Fruit fly (Drosophila melanogaster): Measurements from ENCODE around the gene CG8838.

Gene CG8838

DNA sequence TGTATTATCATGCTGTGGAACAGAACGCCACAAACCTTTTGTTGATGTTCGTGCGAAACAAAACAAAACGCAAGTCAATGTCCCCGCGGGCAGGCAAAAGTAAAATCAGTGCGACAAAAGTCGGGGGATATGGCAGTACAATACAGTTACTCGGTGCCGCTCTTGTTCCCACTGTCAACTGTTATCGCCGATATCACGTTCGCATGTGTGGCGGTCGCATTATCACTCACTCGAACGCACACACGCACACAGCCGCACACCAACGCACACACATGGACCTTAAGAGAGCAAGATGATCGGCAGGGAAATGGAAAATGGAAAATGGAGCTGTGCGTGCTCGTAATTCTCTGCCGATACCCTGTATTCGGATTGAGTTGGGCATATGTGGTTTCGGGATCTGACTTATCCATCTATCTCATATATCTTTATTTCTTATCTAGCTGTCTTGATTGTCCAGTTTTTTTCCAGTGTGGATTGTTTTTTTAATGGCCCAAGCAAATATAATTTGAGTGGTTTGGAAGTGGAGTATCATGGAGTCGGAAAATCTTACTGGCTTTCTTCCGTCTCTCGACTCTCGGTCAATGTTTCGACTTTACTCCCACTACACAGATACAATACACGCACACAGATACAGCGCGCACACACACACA lies 18.8 kb upstream of the CG8838 start (continued):
- TF ChIP-seq Lim3 (GFP tag; IDR thresholded peaks at IDR 0.05) (no peak), phol (tag; optimal IDR thresholded peaks at IDR 0.05) (peak; percentile 89), Bdp1 (GFP tag; optimal IDR thresholded peaks at IDR 0.05) (peak; percentile 70), jing (GFP tag; optimal IDR thresholded peaks at IDR 0.05) (peak; percentile 29), CG10979 (tag; optimal IDR thresholded peaks at IDR 0.05) (peak; percentile 93), CG1832 (GFP tag; optimal IDR thresholded peaks at IDR 0.05) (no peak), cas (GFP tag; IDR thresholded peaks at IDR 0.05) (no peak), CG18476 (GFP tag; optimal IDR thresholded peaks at IDR 0.05) (peak; percentile 58), CG3847 (GFP tag; IDR thresholded peaks at IDR 0.05) (peak; percentile 44; the same call in 1 of the 2 replicates), CG1792 (GFP tag; optimal IDR thresholded peaks at IDR 0.05) (peak; percentile 63), crc (GFP tag; optimal IDR thresholded peaks at IDR 0.05) (peak; percentile 82), CG1233 (GFP tag; optimal IDR thresholded peaks at IDR 0.05) (peak; percentile 30), CG16813 (GFP tag; IDR thresholded peaks at IDR 0.05; ENCODE audit: partially characterized antibody) (no peak), zfh1 (GFP tag; IDR thresholded peaks at IDR 0.05) (peak; percentile 87), unpg (GFP tag; optimal IDR thresholded peaks at IDR 0.05) (peak; percentile 84), MESR4 (GFP tag; optimal IDR thresholded peaks at IDR 0.05) (peak; percentile 2), tna (GFP tag; IDR thresholded peaks at IDR 0.05; ENCODE audit: partially characterized antibody) (no peak), sim (GFP tag; IDR thresholded peaks at IDR 0.05) (peak; percentile 68), grn (GFP tag; optimal IDR thresholded peaks at IDR 0.05) (no peak), Jarid2 (GFP tag; optimal IDR thresholded peaks at IDR 0.05) (peak; percentile 8), C15 (GFP tag; IDR thresholded peaks at IDR 0.05) (no peak), CG13296 (GFP tag; optimal IDR thresholded peaks at IDR 0.05) (no peak), cato (GFP tag; optimal IDR thresholded peaks at IDR 0.05; ENCODE audit: borderline replicate concordance) (peak; percentile 81), insv (GFP tag; optimal IDR thresholded peaks at IDR 0.05) (no peak), CG6654 (GFP tag; optimal IDR thresholded peaks at IDR 0.05) (peak; percentile 73), pzg (GFP tag; optimal IDR thresholded peaks at IDR 0.05) (no peak), CHES-1-like (GFP tag; optimal IDR thresholded peaks at IDR 0.05) (peak; percentile 45), lab (GFP tag; optimal IDR thresholded peaks at IDR 0.05) (peak; percentile 67), fu2 (GFP tag; optimal IDR thresholded peaks at IDR 0.05) (peak; percentile 38), eyg (GFP tag; optimal IDR thresholded peaks at IDR 0.05) (peak; percentile 18), CG14050 (GFP tag; IDR thresholded peaks at IDR 0.05) (peak; percentile 18; the same call in 1 of the 3 replicates), p53 (GFP tag; optimal IDR thresholded peaks at IDR 0.05) (peak; percentile 67), B-H1 (GFP tag; IDR thresholded peaks at IDR 0.05) (peak; percentile 74), CG15479 (GFP tag; optimal IDR thresholded peaks at IDR 0.05) (no peak), Neu2 (GFP tag; optimal IDR thresholded peaks at IDR 0.05; ENCODE audit: borderline replicate concordance) (no peak), Asciz (GFP tag; optimal IDR thresholded peaks at IDR 0.05) (peak; percentile 77), CG3065 (GFP tag; optimal IDR thresholded peaks at IDR 0.05) (peak; percentile 61), dysf (GFP tag; IDR thresholded peaks at IDR 0.05) (peak; percentile 72), Adf1 (GFP tag; IDR thresholded peaks at IDR 0.05) (no peak), CG3995 (GFP tag; optimal IDR thresholded peaks at IDR 0.05) (no peak), CG13287 (GFP tag; IDR thresholded peaks at IDR 0.05; ENCODE audit: partially characterized antibody) (no peak), CkIIα-i1 (GFP tag; IDR thresholded peaks at IDR 0.05) (no peak), sr (GFP tag; IDR thresholded peaks at IDR 0.05) (no peak), CG18262 (tag; optimal IDR thresholded peaks at IDR 0.05) (peak; percentile 91), Tbp (GFP tag; optimal IDR thresholded peaks at IDR 0.05) (no peak), kni (GFP tag; optimal IDR thresholded peaks at IDR 0.05) (peak; percentile 50), CG30020 (tag; optimal IDR thresholded peaks at IDR 0.05) (no peak), toy (GFP tag; IDR thresholded peaks at IDR 0.05) (no peak), CG8359 (GFP tag; optimal IDR thresholded peaks at IDR 0.05; ENCODE audit: borderline replicate concordance) (peak; percentile 72), exex (tag; optimal IDR thresholded peaks at IDR 0.05) (no peak)

Measured in whole organism, embryonic.